Worm (Caenorhabditis elegans): ENCODE results near the gene srx-21.

DNA sequence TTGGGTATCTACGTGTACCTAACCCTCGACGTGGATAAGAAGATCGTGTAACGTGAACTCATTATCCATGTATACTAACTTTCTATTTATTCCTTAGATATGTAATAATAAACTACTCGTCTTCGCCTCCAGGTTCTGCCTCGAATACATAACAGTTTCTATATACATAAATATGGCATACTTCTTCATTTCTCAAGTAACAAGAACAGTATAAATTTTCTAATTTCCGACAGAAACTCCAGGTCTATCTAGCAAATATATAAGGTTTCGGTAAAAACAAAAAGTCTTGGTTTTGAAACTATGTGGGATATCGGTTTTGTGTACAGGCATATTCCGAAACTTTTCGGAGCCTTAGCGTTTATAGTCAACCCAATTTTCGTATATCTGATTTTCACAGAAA lies 38.5 kb upstream of the srx-21 start, which contains the start of gene srj-37:
- no peak for TF ChIP-seq nhr-11 (tag; optimal IDR thresholded peaks at IDR 0.05)
- no peak for TF ChIP-seq unc-3 (GFP tag; conservative IDR thresholded peaks at IDR 0.05)
- no peak for TF ChIP-seq unc-3 (tag; optimal IDR thresholded peaks at IDR 0.05)
- TF ChIP-seq ceh-30 (tag; optimal IDR thresholded peaks at IDR 0.05) = no peak
- no peak for TF ChIP-seq hlh-15 (tag; optimal IDR thresholded peaks at IDR 0.05)
- no peak for TF ChIP-seq pag-3 (tag; optimal IDR thresholded peaks at IDR 0.05; ENCODE audit: borderline replicate concordance)
- no peak for TF ChIP-seq ama-1 (optimal IDR thresholded peaks at IDR 0.05)
- TF ChIP-seq fax-1 (tag; optimal IDR thresholded peaks at IDR 0.05) = no peak
- no peak for TF ChIP-seq sox-4 (tag; optimal IDR thresholded peaks at IDR 0.05)
